Worm (Caenorhabditis elegans): ENCODE measurements around the gene srx-43.

ce11 chrV:16024300-16024699 lies 6.5 kb downstream of the srx-43 start, which contains the start of gene T10C6.6:
- TF ChIP-seq zag-1 (tag; optimal IDR thresholded peaks at IDR 0.05): no peak
- no peak for TF ChIP-seq nhr-237 (tag; optimal IDR thresholded peaks at IDR 0.05)
- TF ChIP-seq elt-3 (tag; optimal IDR thresholded peaks at IDR 0.05): no peak
- no peak for TF ChIP-seq nhr-23 (tag; optimal IDR thresholded peaks at IDR 0.05)
- no peak for TF ChIP-seq fos-1 (tag; optimal IDR thresholded peaks at IDR 0.05)
- no peak for TF ChIP-seq lin-13 (GFP tag; optimal IDR thresholded peaks at IDR 0.05)
- no peak for TF ChIP-seq unc-55 (GFP tag; optimal IDR thresholded peaks at IDR 0.05)
- TF ChIP-seq snpc-4 (tag; optimal IDR thresholded peaks at IDR 0.05): no peak
- TF ChIP-seq ztf-11 (tag; optimal IDR thresholded peaks at IDR 0.05): no peak
- TF ChIP-seq ztf-4 (tag; optimal IDR thresholded peaks at IDR 0.05): no peak
- no peak for TF ChIP-seq egl-27 (tag; optimal IDR thresholded peaks at IDR 0.05)

Data from whole organism, L2 larva.